Worm (Caenorhabditis elegans): ENCODE data around the gene T28H11.8.
"Not testable (repeated sequence)": the region's sequence is repeated elsewhere in the genome, so short reads cannot be mapped to it uniquely, and the experiment has no call there.

The T28H11.8 gene

DNA sequence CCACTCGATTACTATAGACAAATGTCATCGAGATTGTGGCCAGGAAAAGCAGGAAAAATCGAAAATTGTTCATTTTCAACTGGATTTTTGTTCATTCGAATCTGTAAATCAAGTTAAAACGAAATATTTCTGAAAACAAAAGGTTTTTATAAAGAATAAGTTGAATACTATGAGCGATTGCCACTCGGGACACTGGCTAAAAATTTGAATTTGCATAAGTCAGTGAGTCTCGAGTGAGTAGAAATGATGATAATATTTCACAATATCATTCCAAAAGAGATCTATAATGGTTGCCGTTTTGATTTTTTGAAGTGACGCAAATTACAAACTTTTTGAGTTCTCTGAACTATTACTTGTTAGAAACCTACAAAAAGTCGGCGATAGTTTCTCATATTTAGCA, at the start of gene T28H11.8:
TSS of gene T28H11.8 (minus strand) at position 101 of the 400 bp plus-strand sequence.
- TF ChIP-seq nhr-19 (GFP tag; conservative IDR thresholded peaks at IDR 0.05): no peak
- TF ChIP-seq lin-35 (GFP tag; optimal IDR thresholded peaks at IDR 0.05): no peak
- TF ChIP-seq unc-62 (GFP tag; optimal IDR thresholded peaks at IDR 0.05): no peak
- TF ChIP-seq alr-1 (tag; optimal IDR thresholded peaks at IDR 0.05; ENCODE audit: borderline replicate concordance): no peak
- no peak for TF ChIP-seq nhr-76 (tag; optimal IDR thresholded peaks at IDR 0.05)
- no peak for TF ChIP-seq hpl-2 (GFP tag; optimal IDR thresholded peaks at IDR 0.05)
- TF ChIP-seq snpc-4 (tag; optimal IDR thresholded peaks at IDR 0.05): no peak
- TF ChIP-seq unc-30 (tag; optimal IDR thresholded peaks at IDR 0.05): no peak
- TF ChIP-seq ceh-90 (tag; optimal IDR thresholded peaks at IDR 0.05): no peak
- TF ChIP-seq hlh-4 (tag; optimal IDR thresholded peaks at IDR 0.05): no peak
- TF ChIP-seq tlp-1 (tag; optimal IDR thresholded peaks at IDR 0.05): no peak
- TF ChIP-seq nhr-71 (tag; optimal IDR thresholded peaks at IDR 0.05): no peak

DNA sequence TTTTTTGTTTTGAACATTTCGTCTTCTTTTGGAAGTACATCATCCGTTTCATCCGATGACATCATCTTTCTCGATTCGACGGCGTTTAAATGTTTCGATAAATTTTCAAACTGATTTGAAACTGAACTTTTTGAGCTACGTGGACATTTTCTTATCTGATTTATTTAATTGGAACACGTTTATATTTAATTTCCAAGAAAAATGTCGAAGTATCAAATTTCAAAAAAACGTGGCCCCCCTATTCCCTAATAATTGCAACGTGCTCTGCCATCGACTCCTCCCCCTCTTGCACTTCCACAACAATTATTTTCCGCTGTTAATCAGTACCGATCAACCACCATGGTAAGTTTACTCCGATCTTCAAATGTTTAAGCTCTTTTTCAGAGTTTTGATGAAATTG, 48.1 kb upstream of the T28H11.8 start, which contains the start of the genes R13H9.6 and rmd-6:
TSS of gene R13H9.6 (minus strand) at position 101 of the 400 bp plus-strand sequence.
TSS of gene rmd-6 (plus strand) at position 305 of the 400 bp plus-strand sequence.
- not testable (repeated sequence) for TF ChIP-seq aly-2, egl-27, nhr-237 (tag; optimal IDR thresholded peaks at IDR 0.05)

DNA sequence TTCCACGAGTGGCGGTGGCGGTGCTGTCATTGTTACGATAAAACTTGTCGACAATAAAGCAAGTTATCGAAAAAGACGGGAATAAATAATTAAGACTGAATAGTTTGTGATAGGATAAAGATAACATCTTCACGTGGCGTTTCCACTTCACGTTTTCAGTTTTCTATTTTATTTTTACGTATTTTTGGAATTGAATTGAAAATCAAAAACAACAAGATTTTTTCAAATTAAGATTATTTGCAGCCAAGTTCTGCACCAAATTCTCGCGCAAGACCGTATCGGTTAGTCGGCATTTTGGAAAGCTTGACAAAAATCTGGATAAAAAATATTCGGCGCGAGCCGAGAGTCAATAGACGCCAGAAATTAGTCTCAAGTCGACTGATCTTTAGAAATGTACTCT, 46.5 kb upstream of the T28H11.8 start, which contains the start of gene ttbk-2.2:
TSS of gene ttbk-2.2 (minus strand) at position 101 of the 400 bp plus-strand sequence.
- TF ChIP-seq C16A3.4 (tag; optimal IDR thresholded peaks at IDR 0.05); Y116A8C.19 (tag; optimal IDR thresholded peaks at IDR 0.05; ENCODE audit: borderline replicate concordance); nhr-77 (tag; optimal IDR thresholded peaks at IDR 0.05): not testable (repeated sequence)

DNA sequence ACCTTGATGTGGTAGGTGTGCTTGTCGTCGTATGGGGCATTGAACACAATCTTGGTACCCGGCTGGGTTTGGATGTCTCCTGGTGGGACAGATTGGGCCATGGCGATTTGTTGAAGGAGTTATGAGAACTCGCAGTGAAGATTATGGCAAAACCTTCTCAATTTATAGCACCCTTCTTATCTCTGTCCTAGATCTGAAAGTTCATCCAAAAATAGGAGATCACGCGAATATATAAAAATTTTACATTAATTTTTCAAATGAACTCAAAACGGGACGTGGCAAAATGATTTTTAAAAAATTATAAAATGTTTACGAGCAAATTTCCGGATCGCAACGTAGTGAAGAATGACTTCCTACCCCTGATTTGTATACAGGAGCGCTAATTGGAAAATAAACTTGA, 44.5 kb upstream of the T28H11.8 start, which contains the start of gene msp-53:
TSS of gene msp-53 (minus strand) at position 101 of the 400 bp plus-strand sequence.
- TF ChIP-seq pqm-1 (tag; optimal IDR thresholded peaks at IDR 0.05); pag-3 (tag; optimal IDR thresholded peaks at IDR 0.05; ENCODE audit: borderline replicate concordance, insufficient read depth); xbp-1 (tag; optimal IDR thresholded peaks at IDR 0.05): not testable (repeated sequence)

DNA sequence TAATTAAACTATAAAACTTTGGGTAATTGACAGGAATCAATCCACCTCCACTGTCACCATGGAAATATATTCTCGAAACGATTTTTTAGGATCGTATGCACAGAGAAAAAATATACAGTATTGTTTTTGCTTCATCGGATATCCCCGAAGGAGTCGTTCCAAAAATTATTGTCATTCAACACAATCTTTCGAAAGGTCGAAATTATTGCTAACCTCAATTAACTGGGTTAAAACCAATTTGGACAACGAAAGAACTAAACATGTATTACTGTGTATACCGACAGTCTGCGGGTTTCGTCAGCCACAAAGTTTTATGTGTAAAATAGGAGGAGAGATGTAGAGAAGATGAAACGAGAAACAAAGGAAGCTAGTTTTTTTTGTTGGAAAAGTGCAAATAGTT, 42.9 kb upstream of the T28H11.8 start:
- peak; percentile 96 for TF ChIP-seq snpc-4 (tag; optimal IDR thresholded peaks at IDR 0.05)
- no peak for TF ChIP-seq C16A3.4 (tag; optimal IDR thresholded peaks at IDR 0.05)
- no peak for TF ChIP-seq unc-98 (GFP tag; IDR thresholded peaks at IDR 0.05)
- peak; percentile 75 for TF ChIP-seq nhr-85 (tag)
- TF ChIP-seq nhr-71 (tag; optimal IDR thresholded peaks at IDR 0.05): peak; percentile 43
- no peak for TF ChIP-seq hlh-4 (tag; optimal IDR thresholded peaks at IDR 0.05)
- TF ChIP-seq rnt-1 (tag; optimal IDR thresholded peaks at IDR 0.05): peak; percentile 16
- peak in 1 of 2 experiments; percentile 4 for TF ChIP-seq lin-35 (GFP tag; optimal IDR thresholded peaks at IDR 0.05)
- peak; percentile 66 for TF ChIP-seq nhr-19 (GFP tag; conservative IDR thresholded peaks at IDR 0.05)
- TF ChIP-seq grh-1 (GFP tag; IDR thresholded peaks at IDR 0.05): 0 out of 2 replicates have a peak, but pooled peaks have one; percentile 34
- TF ChIP-seq snu-23 (GFP tag; optimal IDR thresholded peaks at IDR 0.05): no peak
- TF ChIP-seq lin-14 (GFP tag; optimal IDR thresholded peaks at IDR 0.05): peak; percentile 64
- TF ChIP-seq xbp-1 (tag; optimal IDR thresholded peaks at IDR 0.05): peak; percentile 5
- peak in 1 of 6 experiments; percentile 5 for TF ChIP-seq elt-3 (tag; optimal IDR thresholded peaks at IDR 0.05)
- TF ChIP-seq nhr-47 (tag; optimal IDR thresholded peaks at IDR 0.05): peak; percentile 52
- TF ChIP-seq lsy-2 (tag; optimal IDR thresholded peaks at IDR 0.05): no peak
- no peak for TF ChIP-seq nhr-28 (tag; optimal IDR thresholded peaks at IDR 0.05)
- peak; percentile 60 for TF ChIP-seq nhr-20 (tag; optimal IDR thresholded peaks at IDR 0.05)
- TF ChIP-seq fos-1 (tag; optimal IDR thresholded peaks at IDR 0.05): peak; percentile 18
- TF ChIP-seq efl-1 (optimal IDR thresholded peaks at IDR 0.05): peak in 1 of 2 experiments; percentile 12
- TF ChIP-seq efl-1 (GFP tag; optimal IDR thresholded peaks at IDR 0.05 in 1 of 2): no peak
- TF ChIP-seq nhr-90 (tag; optimal IDR thresholded peaks at IDR 0.05; ENCODE audit: poor library complexity): peak; percentile 70
- TF ChIP-seq swsn-7 (tag; optimal IDR thresholded peaks at IDR 0.05): peak; percentile 15
- peak; percentile 35 for TF ChIP-seq aly-2 (tag; optimal IDR thresholded peaks at IDR 0.05)
- TF ChIP-seq irx-1 (tag; optimal IDR thresholded peaks at IDR 0.05): no peak
